Worm (Caenorhabditis elegans): Measurements from ENCODE around the gene F15G9.6.

Gene F15G9.6

DNA sequence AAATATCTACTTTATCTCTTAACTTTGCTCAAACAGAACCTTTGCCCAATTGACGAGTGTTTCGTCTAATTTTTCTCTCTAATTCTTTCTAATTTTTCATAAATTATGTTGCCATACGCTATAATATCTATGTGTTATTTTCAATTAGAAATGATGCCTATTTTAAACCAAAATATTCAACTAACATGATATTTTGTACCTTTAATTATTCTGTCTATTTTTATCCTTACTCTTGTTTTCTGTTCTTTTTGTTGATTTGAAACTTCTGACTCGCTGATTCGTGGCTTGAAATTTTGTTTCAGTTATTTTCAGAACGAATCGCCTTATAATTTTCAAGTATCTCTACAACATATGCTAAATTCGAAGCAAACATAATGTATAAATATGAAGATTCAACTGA is at the start of gene F15G9.6:
Gene F15G9.6, plus strand, starts transcription at position 301 of the 400 bp plus-strand sequence.
- TF ChIP-seq nhr-2 (tag; optimal IDR thresholded peaks at IDR 0.05) = no peak
- no peak for TF ChIP-seq ceh-43 (GFP tag; optimal IDR thresholded peaks at IDR 0.05)

DNA sequence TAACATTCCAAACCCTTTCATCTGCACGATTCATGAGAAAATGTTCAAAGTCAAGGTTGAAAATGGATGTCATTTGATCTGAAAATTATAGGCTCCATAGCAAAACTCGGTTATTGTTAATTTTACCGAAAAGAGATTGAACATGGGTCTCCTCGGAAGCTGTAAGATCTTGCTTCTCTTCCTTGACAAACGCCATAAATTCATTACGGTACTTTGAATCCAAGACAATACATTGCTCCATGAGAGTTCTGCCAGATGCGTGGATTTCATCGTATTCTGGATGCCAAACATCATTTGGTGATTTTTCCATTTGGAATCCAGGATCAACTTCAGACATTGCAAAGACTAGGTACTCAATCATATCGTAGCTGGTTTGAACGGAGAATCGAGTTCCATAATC is 43.6 kb upstream of the F15G9.6 start:
- TF ChIP-seq tbx-8 (GFP tag; optimal IDR thresholded peaks at IDR 0.05) (no peak), flh-1 (GFP tag; optimal IDR thresholded peaks at IDR 0.05) (no peak), ceh-83 (GFP tag; optimal IDR thresholded peaks at IDR 0.05) (no peak), nhr-76 (tag; optimal IDR thresholded peaks at IDR 0.05) (no peak), lin-13 (tag; optimal IDR thresholded peaks at IDR 0.05) (no peak), unc-120 (tag; optimal IDR thresholded peaks at IDR 0.05; ENCODE audit: poor library complexity, severe bottlenecking) (no peak), elt-3 (tag; optimal IDR thresholded peaks at IDR 0.05) (no peak), hlh-1 (tag; optimal IDR thresholded peaks at IDR 0.05) (no peak), snpc-4 (tag; optimal IDR thresholded peaks at IDR 0.05) (no peak), unc-39 (tag; optimal IDR thresholded peaks at IDR 0.05) (no peak), mls-2 (tag; optimal IDR thresholded peaks at IDR 0.05) (no peak)

DNA sequence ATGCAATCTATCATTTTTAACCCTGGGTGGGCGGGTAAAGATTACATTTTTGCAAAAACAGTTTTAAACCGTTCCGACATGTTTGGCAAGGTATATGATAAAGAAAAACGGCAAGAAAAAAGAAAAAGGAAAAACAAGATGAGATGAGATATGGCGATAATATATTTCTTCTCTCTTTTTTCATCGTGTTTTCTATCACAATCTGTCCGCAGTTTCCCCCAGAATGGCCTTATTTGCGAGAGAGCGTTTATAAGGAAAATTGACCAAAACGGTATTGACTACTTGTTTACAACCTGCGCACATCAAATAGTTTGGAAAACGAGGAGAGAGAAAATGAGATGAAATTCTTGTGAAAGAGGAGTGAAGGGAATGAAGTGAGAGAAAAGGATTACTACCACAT is 42.2 kb upstream of the F15G9.6 start:
- no peak for TF ChIP-seq tbx-8 (GFP tag; optimal IDR thresholded peaks at IDR 0.05)
- peak; percentile 79 for TF ChIP-seq elt-1 (tag; optimal IDR thresholded peaks at IDR 0.05; ENCODE audit: borderline replicate concordance, insufficient read depth)
- TF ChIP-seq ces-1 (GFP tag; optimal IDR thresholded peaks at IDR 0.05) = peak; percentile 38
- no peak for TF ChIP-seq snpc-4 (tag; optimal IDR thresholded peaks at IDR 0.05)

DNA sequence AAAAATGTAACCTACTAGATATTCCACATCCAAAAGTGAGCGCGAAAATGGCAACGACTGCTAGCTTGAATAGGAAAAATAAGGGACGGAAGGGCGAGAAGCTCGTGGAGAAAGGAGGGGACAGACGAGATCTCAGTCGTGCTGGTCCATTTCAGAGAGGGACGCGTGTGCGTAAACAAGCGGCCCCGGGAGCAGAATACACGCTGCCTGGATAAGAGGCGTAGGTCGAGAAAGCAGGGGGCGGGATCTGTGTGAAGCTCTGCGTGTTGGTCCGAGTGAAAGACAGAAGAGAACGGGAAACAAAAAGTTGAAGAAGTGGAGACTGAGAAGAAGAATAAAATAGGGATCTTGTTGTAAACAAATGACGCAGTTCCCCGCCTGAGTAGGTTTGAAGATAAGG is 41.0 kb upstream of the F15G9.6 start, which contains the start of gene T14B1.1:
Gene T14B1.1, minus strand, starts transcription at position 170 of the 400 bp plus-strand sequence.
- TF ChIP-seq mab-5 (tag; optimal IDR thresholded peaks at IDR 0.05) (no peak), ceh-39 (tag; optimal IDR thresholded peaks at IDR 0.05) (no peak), unc-62 (GFP tag; optimal IDR thresholded peaks at IDR 0.05) (peak; percentile 14), sptf-1 (tag; optimal IDR thresholded peaks at IDR 0.05) (peak; percentile 55), nhr-12 (tag; optimal IDR thresholded peaks at IDR 0.05) (no peak), unc-120 (tag; optimal IDR thresholded peaks at IDR 0.05; ENCODE audit: poor library complexity, severe bottlenecking) (peak; percentile 33)

DNA sequence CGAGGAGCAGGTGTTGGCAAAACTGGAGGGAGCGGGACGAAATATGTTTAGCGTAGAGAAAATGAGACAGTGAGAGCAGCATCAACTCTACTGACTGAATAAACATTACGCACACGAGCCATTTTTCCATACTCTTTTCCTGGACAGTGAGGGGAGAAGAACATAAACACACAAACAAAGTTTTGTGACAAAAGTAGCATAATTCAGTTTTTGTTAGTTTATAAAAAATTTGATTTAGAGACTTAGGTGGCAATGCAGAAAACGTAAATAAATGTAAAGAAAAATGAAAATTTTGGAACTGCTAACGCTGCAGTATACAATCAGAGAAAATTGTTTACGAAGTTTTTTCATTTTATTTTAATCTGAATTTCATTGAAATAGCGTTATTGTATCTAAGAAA is 36.3 kb upstream of the F15G9.6 start:
- no peak for TF ChIP-seq ham-2 (GFP tag; optimal IDR thresholded peaks at IDR 0.05)

DNA sequence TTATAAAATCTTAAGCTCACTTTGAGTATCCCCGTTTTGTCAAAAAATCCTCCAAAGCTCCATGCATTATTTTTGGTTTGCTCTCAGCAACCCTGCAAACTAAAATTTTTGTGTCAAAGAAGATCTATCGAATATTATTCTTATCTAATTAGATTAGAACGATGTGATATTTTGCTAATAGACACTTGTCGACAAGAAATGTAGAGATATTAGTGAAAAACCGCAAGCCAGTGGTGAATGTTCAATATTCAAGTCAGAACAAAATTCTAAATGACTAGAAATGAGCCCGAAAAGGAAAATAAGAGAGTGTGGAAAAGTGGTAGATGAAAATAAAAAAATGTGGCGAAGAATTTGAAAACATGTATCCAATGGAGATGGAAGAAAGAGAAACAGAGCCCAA is 34.8 kb upstream of the F15G9.6 start, which contains the start of gene C43C3.4:
Gene C43C3.4, minus strand, starts transcription at position 101 of the 400 bp plus-strand sequence.
- TF ChIP-seq ham-2 (GFP tag; optimal IDR thresholded peaks at IDR 0.05) (no peak), blmp-1 (tag; optimal IDR thresholded peaks at IDR 0.05) (no peak), ceh-39 (tag; optimal IDR thresholded peaks at IDR 0.05) (no peak), ceh-83 (GFP tag; optimal IDR thresholded peaks at IDR 0.05) (no peak), flh-1 (GFP tag; optimal IDR thresholded peaks at IDR 0.05) (no peak), nhr-12 (tag; optimal IDR thresholded peaks at IDR 0.05) (no peak), snpc-4 (tag; optimal IDR thresholded peaks at IDR 0.05) (no peak), mls-2 (tag; optimal IDR thresholded peaks at IDR 0.05) (no peak), hlh-1 (tag; optimal IDR thresholded peaks at IDR 0.05) (no peak), mep-1 (tag; optimal IDR thresholded peaks at IDR 0.05) (no peak), mab-5 (tag; optimal IDR thresholded peaks at IDR 0.05) (no peak), unc-62 (GFP tag; optimal IDR thresholded peaks at IDR 0.05) (no peak)

DNA sequence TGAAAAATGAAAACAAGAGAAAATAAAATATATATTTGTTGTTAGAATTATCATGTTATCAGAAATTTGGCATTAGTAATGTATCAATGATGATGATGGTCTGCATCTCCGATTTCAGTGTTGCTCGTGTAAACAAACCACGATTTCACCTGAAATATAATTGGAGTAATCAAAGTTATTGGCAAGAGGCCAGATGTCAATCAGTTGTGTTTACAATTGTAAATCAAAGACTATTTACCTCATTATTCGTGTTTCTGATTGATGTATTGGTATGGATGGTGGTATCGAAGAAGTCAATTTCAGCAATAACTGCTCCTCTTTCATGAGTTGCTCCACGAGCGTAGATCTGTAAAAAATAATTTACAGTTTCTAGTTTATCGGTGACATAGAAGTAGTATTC is 33.6 kb upstream of the F15G9.6 start:
- TF ChIP-seq blmp-1 (tag; optimal IDR thresholded peaks at IDR 0.05) (no peak), nhr-28 (tag; optimal IDR thresholded peaks at IDR 0.05) (no peak), unc-39 (tag; optimal IDR thresholded peaks at IDR 0.05) (no peak), nhr-12 (tag; optimal IDR thresholded peaks at IDR 0.05) (no peak), nhr-237 (tag; optimal IDR thresholded peaks at IDR 0.05) (no peak), elt-1 (tag; optimal IDR thresholded peaks at IDR 0.05; ENCODE audit: borderline replicate concordance, insufficient read depth) (no peak), mab-5 (tag; optimal IDR thresholded peaks at IDR 0.05) (no peak), ceh-43 (GFP tag; optimal IDR thresholded peaks at IDR 0.05) (no peak), mep-1 (tag; optimal IDR thresholded peaks at IDR 0.05) (no peak)
